Fruit fly (Drosophila melanogaster) whole organism, prepupa: ENCODE data around the gene CG11980.

ENCODE experiments used
- Blimp-1 ChIP-seq: fragments of 200-800 bp; sonication (Bioruptor generic); optimal IDR thresholded peaks from 3 replicates; lab custom pipeline; 2017; ENCODE audit warnings: missing biosample characterization, missing genetic modification characterization, mild to moderate bottlenecking, moderate library complexity, missing genetic modification reagents
- CG11294 ChIP-seq: fragments of 200-800 bp; sonication (Bioruptor generic); IDR thresholded peaks from 2 replicates; pipeline ENCODE4 v1.3.6; 2022; ENCODE audit warnings: missing biosample characterization, missing genetic modification characterization
- CG11762 ChIP-seq: fragments of 200-800 bp; sonication (Bioruptor generic); optimal IDR thresholded peaks from 3 replicates; lab custom pipeline; 2016; ENCODE audit warnings: missing biosample characterization, missing genetic modification characterization; ENCODE audit not compliant: insufficient read depth
- CG11902 ChIP-seq: fragments of 200-800 bp; sonication (Bioruptor generic); optimal IDR thresholded peaks from 3 replicates; lab custom pipeline; 2016; ENCODE audit warnings: missing biosample characterization, missing genetic modification characterization
- CG16779 ChIP-seq: fragments of 200-800 bp; sonication (Bioruptor generic); optimal IDR thresholded peaks from 3 replicates; lab custom pipeline; 2017; ENCODE audit warnings: missing biosample characterization, mild to moderate bottlenecking, missing genetic modification characterization
- CG3032 ChIP-seq: fragments of 200-800 bp; optimal IDR thresholded peaks from 2 replicates; lab custom pipeline; 2019; ENCODE audit warnings: missing biosample characterization, mild to moderate bottlenecking, missing genetic modification characterization, moderate library complexity
- CG3919 ChIP-seq: fragments of 200-800 bp; sonication (Bioruptor generic); optimal IDR thresholded peaks from 3 replicates; lab custom pipeline; 2016; ENCODE audit warnings: missing biosample characterization, missing genetic modification characterization
- CG4318 ChIP-seq: fragments of 200-800 bp; sonication (Bioruptor generic); optimal IDR thresholded peaks from 3 replicates; lab custom pipeline; 2017; ENCODE audit warnings: missing biosample characterization, mild to moderate bottlenecking, missing genetic modification characterization
- CG6163 ChIP-seq: fragments of 200-800 bp; sonication (Bioruptor generic); IDR thresholded peaks from 3 replicates; pipeline ENCODE4 v1.3.6; 2022; ENCODE audit warnings: missing biosample characterization, missing genetic modification characterization
- CG6276 ChIP-seq: fragments of 200-800 bp; sonication (Bioruptor generic); optimal IDR thresholded peaks from 2 replicates; lab custom pipeline; 2017; ENCODE audit warnings: missing biosample characterization, mild to moderate bottlenecking, missing genetic modification characterization
- CG6854 ChIP-seq: fragments of 200-800 bp; sonication (Bioruptor generic); optimal IDR thresholded peaks from 2 replicates; lab custom pipeline; 2017; ENCODE audit warnings: missing biosample characterization, mild to moderate bottlenecking, missing genetic modification characterization
- Eip75B ChIP-seq: fragments of 200-800 bp; sonication (Bioruptor generic); optimal IDR thresholded peaks from 3 replicates; lab custom pipeline; 2016; ENCODE audit warnings: missing biosample characterization, missing genetic modification characterization
- Eip78C ChIP-seq: fragments of 200-800 bp; sonication (Bioruptor generic); peaks from one replicate; lab custom pipeline; 2016; ENCODE audit warnings: missing biosample characterization, missing genetic modification characterization
- Gug ChIP-seq: fragments of 200-800 bp; sonication (Bioruptor generic); IDR thresholded peaks from 2 replicates; pipeline ENCODE4 v1.3.6; 2022; ENCODE audit warnings: missing biosample characterization, missing genetic modification characterization
- Hr38 ChIP-seq: sonication (Bioruptor generic); optimal IDR thresholded peaks from 2 replicates; lab custom pipeline; 2016; ENCODE audit warnings: missing biosample characterization, missing genetic modification characterization
- Hr39 ChIP-seq: fragments of 200-800 bp; sonication (Bioruptor generic); optimal IDR thresholded peaks from 2 replicates; lab custom pipeline; 2016; ENCODE audit warnings: missing biosample characterization, missing genetic modification characterization
- Lpt ChIP-seq: fragments of 200-800 bp; sonication (Bioruptor generic); optimal IDR thresholded peaks from 3 replicates; lab custom pipeline; 2016; ENCODE audit warnings: missing biosample characterization, missing genetic modification characterization
- Smox ChIP-seq: fragments of 200-800 bp; sonication (Bioruptor generic); optimal IDR thresholded peaks from 3 replicates; lab custom pipeline; 2016; ENCODE audit warnings: missing biosample characterization, missing genetic modification characterization
- Sox15 ChIP-seq: fragments of 200-800 bp; sonication (Bioruptor generic); optimal IDR thresholded peaks from 3 replicates; lab custom pipeline; 2016; ENCODE audit warnings: missing biosample characterization, missing genetic modification characterization
- cyc ChIP-seq: fragments of 200-800 bp; sonication (Bioruptor generic); optimal IDR thresholded peaks from 3 replicates; lab custom pipeline; 2016; ENCODE audit warnings: missing biosample characterization, missing genetic modification characterization
- dac ChIP-seq: fragments of 200-800 bp; sonication (Bioruptor generic); optimal IDR thresholded peaks from 2 replicates; lab custom pipeline; 2017; ENCODE audit warnings: missing biosample characterization, mild to moderate bottlenecking, missing genetic modification characterization
- dsx ChIP-seq: fragments of 200-800 bp; optimal IDR thresholded peaks from 3 replicates; lab custom pipeline; 2019; ENCODE audit warnings: missing biosample characterization, mild to moderate bottlenecking, missing genetic modification characterization, moderate library complexity; ENCODE audit not compliant: poor library complexity, severe bottlenecking
- eg ChIP-seq: fragments of 200-800 bp; sonication (Bioruptor generic); IDR thresholded peaks from 3 replicates; pipeline ENCODE4 v1.3.6; 2022; ENCODE audit warnings: missing biosample characterization, missing genetic modification characterization
- esn ChIP-seq: fragments of 200-800 bp; sonication (Bioruptor generic); optimal IDR thresholded peaks from 2 replicates; lab custom pipeline; 2016; ENCODE audit warnings: missing biosample characterization, mild to moderate bottlenecking, missing genetic modification characterization, moderate library complexity
- fd59A ChIP-seq: fragments of 200-800 bp; sonication (Bioruptor generic); optimal IDR thresholded peaks from 2 replicates; lab custom pipeline; 2017; ENCODE audit warnings: missing biosample characterization, mild to moderate bottlenecking, missing genetic modification characterization, missing genetic modification reagents
- fkh ChIP-seq: fragments of 200-800 bp; sonication (Bioruptor generic); optimal IDR thresholded peaks from 3 replicates; lab custom pipeline; 2017; ENCODE audit warnings: missing biosample characterization, mild to moderate bottlenecking, missing genetic modification characterization, moderate library complexity
- lz ChIP-seq: fragments of 200-800 bp; sonication (Bioruptor generic); optimal IDR thresholded peaks from 3 replicates; lab custom pipeline; 2016; ENCODE audit warnings: missing biosample characterization, missing genetic modification characterization
- net ChIP-seq: fragments of 200-800 bp; sonication (Bioruptor generic); optimal IDR thresholded peaks from 3 replicates; lab custom pipeline; 2016; ENCODE audit warnings: missing biosample characterization, missing genetic modification characterization
- pdm3 ChIP-seq: fragments of 200-800 bp; sonication (Bioruptor generic); optimal IDR thresholded peaks from 3 replicates; lab custom pipeline; 2016; ENCODE audit warnings: missing biosample characterization, missing genetic modification characterization
- salr ChIP-seq, 2 experiments: fragments of 200-800 bp; sonication (Bioruptor generic); optimal IDR thresholded peaks; 3 replicates each; lab custom pipeline; 2016 to 2018; ENCODE audit warnings: missing biosample characterization in 2 of 2, missing genetic modification characterization in 2 of 2, mild to moderate bottlenecking in 1 of 2
- spab ChIP-seq: fragments of 200-800 bp; sonication (Bioruptor generic); optimal IDR thresholded peaks from 2 replicates; lab custom pipeline; 2017; ENCODE audit warnings: missing biosample characterization, mild to moderate bottlenecking, missing genetic modification characterization, missing genetic modification reagents
- ss ChIP-seq, 2 experiments: fragments of 200-800 bp; sonication (Bioruptor generic); optimal IDR thresholded peaks; 2 replicates in 1 of 2; 3 replicates in 1 of 2; lab custom pipeline; 2017 to 2018; ENCODE audit warnings: mild to moderate bottlenecking in 2 of 2, missing biosample characterization in 2 of 2, missing genetic modification characterization in 2 of 2, moderate library complexity in 1 of 2
- svp ChIP-seq: fragments of 200-800 bp; sonication (Bioruptor generic); peaks from one replicate; lab custom pipeline; 2016; ENCODE audit warnings: missing biosample characterization, missing genetic modification characterization
- topi ChIP-seq: fragments of 200-800 bp; sonication (Bioruptor generic); optimal IDR thresholded peaks from 3 replicates; lab custom pipeline; 2016; ENCODE audit warnings: missing biosample characterization, missing genetic modification characterization
- vri ChIP-seq: fragments of 200-800 bp; sonication (Bioruptor generic); optimal IDR thresholded peaks from 3 replicates; lab custom pipeline; 2016; ENCODE audit warnings: missing biosample characterization, mild to moderate bottlenecking, missing genetic modification characterization

The CG11980 gene

dm6 chr3R:9013765-9014380 lies 10.1 kb downstream of the CG11980 start (continued):
- 0 out of 2 replicates have a peak, but pooled peaks have one; percentile 16 for TF ChIP-seq Gug (GFP tag; lab: Robert Waterston, UW)
- TF ChIP-seq Smox, result no peak
- no peak for TF ChIP-seq CG4318 (GFP tag; lab: Kevin White, UChicago)
- TF ChIP-seq esn (GFP tag; lab: Kevin White, UChicago), result peak; percentile 74
- peak; percentile 32 for TF ChIP-seq dsx
- no peak for TF ChIP-seq Eip75B
- TF ChIP-seq cyc (GFP tag; lab: Kevin White, UChicago), result peak; percentile 55
- no peak for TF ChIP-seq CG6276 (GFP tag; lab: Kevin White, UChicago)
- TF ChIP-seq Eip78C (GFP tag; lab: Kevin White, UChicago), result peak; percentile 80
- TF ChIP-seq CG16779 (tag; lab: Kevin White, UChicago), result no peak
- TF ChIP-seq vri (GFP tag; lab: Kevin White, UChicago), result peak; percentile 99
- no peak for TF ChIP-seq fd59A
- no peak for TF ChIP-seq pdm3 (GFP tag; lab: Kevin White, UChicago)
- no peak for TF ChIP-seq salr (GFP tag; optimal IDR thresholded peaks at IDR 0.05; lab: Kevin White, UChicago)
- no peak for TF ChIP-seq CG11762 (GFP tag; lab: Kevin White, UChicago)
- TF ChIP-seq CG11294, result no peak
- TF ChIP-seq dac (GFP tag; lab: Kevin White, UChicago), result peak; percentile 37
- no peak for TF ChIP-seq net (GFP tag; lab: Kevin White, UChicago)
- peak; percentile 57 for TF ChIP-seq topi (GFP tag; lab: Kevin White, UChicago)
- TF ChIP-seq Hr38 (GFP tag; lab: Kevin White, UChicago), result no peak

- TF ChIP-seq svp (GFP tag; lab: Kevin White, UChicago) (no peak), Lpt (no peak), pdm3 (GFP tag; lab: Kevin White, UChicago) (no peak), CG3919 (no peak), fkh (GFP tag; lab: Kevin White, UChicago) (peak; percentile 61), ss (GFP tag; optimal IDR thresholded peaks at IDR 0.05; lab: Kevin White, UChicago) (no peak), CG11902 (no peak), topi (GFP tag; lab: Kevin White, UChicago) (no peak), CG11762 (GFP tag; lab: Kevin White, UChicago) (no peak), CG3032 (tag; lab: Kevin White, UChicago) (no peak), eg (GFP tag; lab: Robert Waterston, UW) (no peak), Sox15 (GFP tag; lab: Kevin White, UChicago) (no peak), Eip78C (GFP tag; lab: Kevin White, UChicago) (peak; percentile 14), Blimp-1 (GFP tag; lab: Kevin White, UChicago) (no peak)
Observed at dm6 chr3R:9014859-9015466, 11.1 kb downstream of the CG11980 start, which contains the start of the genes Kcmf1, Sf3b5 and CG11986. Kcmf1 (minus strand) TSS chr3R:9014909. Sf3b5 (minus strand) TSS chr3R:9015341. CG11986 (plus strand) TSS chr3R:9015446.

- TF ChIP-seq CG3919 (no peak), spab (no peak), CG6163 (GFP tag; lab: Robert Waterston, UW) (no peak), net (GFP tag; lab: Kevin White, UChicago) (no peak), Hr38 (GFP tag; lab: Kevin White, UChicago) (no peak), Eip78C (GFP tag; lab: Kevin White, UChicago) (no peak), Sox15 (GFP tag; lab: Kevin White, UChicago) (no peak), lz (GFP tag; lab: Kevin White, UChicago) (no peak), eg (GFP tag; lab: Robert Waterston, UW) (no peak)
- TF ChIP-seq, all 60 proteins: peak for 0
Observed at dm6 chr3R:9016869-9017268, 13.1 kb downstream of the CG11980 start.

dm6 chr3R:9019689-9020138 lies 15.9 kb downstream of the CG11980 start, which contains the start of gene tgo:
tgo (minus strand) TSS chr3R:9020022.
- TF ChIP-seq CG3032 (tag; lab: Kevin White, UChicago) (peak; percentile 9), Hr39 (GFP tag; lab: Kevin White, UChicago) (no peak), CG6854 (GFP tag; lab: Kevin White, UChicago) (peak; percentile 40), fkh (GFP tag; lab: Kevin White, UChicago) (peak; percentile 87)
